Fruit fly (Drosophila melanogaster) whole organism, embryonic: ENCODE data around the gene CG5850.

ENCODE experiments used
- Bgb ChIP-seq: fragments of 200-800 bp; sonication (Bioruptor generic); IDR thresholded peaks from 2 replicates; pipeline ENCODE4 v1.3.6; 2022; ENCODE audit warnings: missing biosample characterization, missing genetic modification characterization; ENCODE audit not compliant: partially characterized antibody
- Blimp-1 ChIP-seq: fragments of 200-800 bp; sonication (Bioruptor generic); optimal IDR thresholded peaks from 3 replicates; lab custom pipeline; 2018; ENCODE audit warnings: missing biosample characterization, missing genetic modification characterization, mild to moderate bottlenecking, moderate library complexity, missing genetic modification reagents
- CG10543 ChIP-seq: fragments of 200-800 bp; sonication (Bioruptor generic); optimal IDR thresholded peaks from 3 replicates; lab custom pipeline; 2017; ENCODE audit warnings: missing biosample characterization, mild to moderate bottlenecking, missing genetic modification characterization, moderate library complexity
- CG11398 ChIP-seq: fragments of 200-800 bp; sonication (Bioruptor generic); optimal IDR thresholded peaks from 2 replicates; lab custom pipeline; 2016; ENCODE audit warnings: missing biosample characterization, missing genetic modification characterization
- CG1233 ChIP-seq: fragments of 200-800 bp; sonication (Bioruptor generic); optimal IDR thresholded peaks from 4 replicates; lab custom pipeline; 2018; ENCODE audit warnings: missing biosample characterization, mild to moderate bottlenecking, missing genetic modification characterization
- CG14441 ChIP-seq: fragments of 200-800 bp; sonication (Bioruptor generic); IDR thresholded peaks from 2 replicates; pipeline ENCODE4 v1.3.6; 2022; ENCODE audit warnings: missing biosample characterization, missing genetic modification characterization
- CG15011 ChIP-seq: fragments of 200-800 bp; sonication (Bioruptor generic); optimal IDR thresholded peaks from 3 replicates; lab custom pipeline; 2018; ENCODE audit warnings: missing biosample characterization, mild to moderate bottlenecking, missing genetic modification characterization
- CG17359 ChIP-seq: fragments of 200-800 bp; sonication (Bioruptor generic); optimal IDR thresholded peaks from 3 replicates; lab custom pipeline; 2018; ENCODE audit warnings: missing biosample characterization, mild to moderate bottlenecking, missing genetic modification characterization, moderate library complexity
- CG18476 ChIP-seq: fragments of 200-800 bp; sonication (Bioruptor generic); optimal IDR thresholded peaks from 2 replicates; lab custom pipeline; 2016; ENCODE audit warnings: missing biosample characterization, mild to moderate bottlenecking, missing genetic modification characterization
- CG32772 ChIP-seq: fragments of 200-800 bp; sonication (Bioruptor generic); IDR thresholded peaks from 2 replicates; pipeline ENCODE4 v1.3.6; 2022; ENCODE audit warnings: missing biosample characterization, missing genetic modification characterization
- CG3726 ChIP-seq: fragments of 200-800 bp; sonication (Bioruptor generic); IDR thresholded peaks from 3 replicates; pipeline ENCODE4, ENCODE4 v1.3.6; 2022; ENCODE audit warnings: missing biosample characterization, missing genetic modification characterization
- CG3995 ChIP-seq: fragments of 200-800 bp; sonication (Bioruptor generic); optimal IDR thresholded peaks from 3 replicates; lab custom pipeline; 2016; ENCODE audit warnings: missing biosample characterization, missing genetic modification characterization
- CG4282 ChIP-seq: fragments of 200-800 bp; sonication (Bioruptor generic); optimal IDR thresholded peaks from 2 replicates; lab custom pipeline; 2016; ENCODE audit warnings: missing biosample characterization, missing genetic modification characterization
- CG43689 ChIP-seq: fragments of 200-800 bp; sonication (Bioruptor generic); IDR thresholded peaks from 2 replicates; pipeline ENCODE4 v1.3.6; 2022; ENCODE audit warnings: missing biosample characterization, missing genetic modification characterization
- CG4730 ChIP-seq: fragments of 200-800 bp; sonication (Bioruptor generic); IDR thresholded peaks from 2 replicates; pipeline ENCODE4 v1.3.6; 2022; ENCODE audit warnings: missing biosample characterization, missing genetic modification characterization
- CG5245 ChIP-seq: fragments of 200-800 bp; sonication (Bioruptor generic); optimal IDR thresholded peaks from 3 replicates; lab custom pipeline; 2016; ENCODE audit warnings: missing biosample characterization, missing genetic modification characterization
- CG9797 ChIP-seq: fragments of 200-800 bp; sonication (Bioruptor generic); optimal IDR thresholded peaks from 3 replicates; lab custom pipeline; 2018; ENCODE audit warnings: missing biosample characterization, mild to moderate bottlenecking, missing genetic modification characterization
- CG9876 ChIP-seq: fragments of 200-800 bp; sonication (Bioruptor generic); optimal IDR thresholded peaks from 2 replicates; lab custom pipeline; 2016; ENCODE audit warnings: missing biosample characterization, missing genetic modification characterization
- Camta ChIP-seq: fragments of 200-800 bp; sonication (Bioruptor generic); optimal IDR thresholded peaks from 2 replicates; lab custom pipeline; 2016; ENCODE audit warnings: missing biosample characterization, missing genetic modification characterization
- Dbx ChIP-seq: fragments of 200-800 bp; sonication (Bioruptor generic); IDR thresholded peaks from 3 replicates; pipeline ENCODE4 v1.3.6; 2022; ENCODE audit warnings: missing biosample characterization, missing genetic modification characterization
- Dfd ChIP-seq, 2 experiments: fragments of >200 bp; optimal IDR thresholded peaks; 2 replicates each; lab custom pipeline; 2017; ENCODE audit warnings: missing biosample characterization in 2 of 2, missing genetic modification characterization in 2 of 2
- Dip2 ChIP-seq: fragments of 200-800 bp; sonication (Bioruptor generic); IDR thresholded peaks from 2 replicates; pipeline ENCODE4 v1.3.6; 2022; ENCODE audit warnings: missing biosample characterization, missing genetic modification characterization
- Dll ChIP-seq: fragments of 200-800 bp; sonication (Bioruptor generic); IDR thresholded peaks from 4 replicates; pipeline ENCODE4 v1.3.6; 2022; ENCODE audit warnings: missing biosample characterization, missing genetic modification characterization; ENCODE audit not compliant: partially characterized antibody
- Doc2 ChIP-seq: fragments of 200-800 bp; sonication (Bioruptor generic); IDR thresholded peaks from 2 replicates; pipeline ENCODE4 v1.3.6; 2022; ENCODE audit warnings: missing biosample characterization, missing genetic modification characterization
- Dref ChIP-seq: fragments of 200-800 bp; sonication (Bioruptor generic); IDR thresholded peaks from 2 replicates; pipeline ENCODE4 v1.3.6; 2022; ENCODE audit warnings: missing biosample characterization, missing genetic modification characterization
- E2f1 ChIP-seq: fragments of 200-800 bp; sonication (Bioruptor generic); IDR thresholded peaks from 2 replicates; pipeline ENCODE4 v1.3.6; 2022; ENCODE audit warnings: missing biosample characterization, missing genetic modification characterization
- Eip74EF ChIP-seq, 2 experiments: fragments of 200-800 bp in 1 of 2; fragments of >200 bp in 1 of 2; sonication (Bioruptor generic) in 1 of 2; optimal IDR thresholded peaks; 2 replicates each; lab custom pipeline; 2017 to 2019; ENCODE audit warnings: missing biosample characterization in 2 of 2, missing genetic modification characterization in 2 of 2, mild to moderate bottlenecking in 1 of 2, moderate library complexity in 1 of 2
- MTF-1 ChIP-seq: fragments of 200-800 bp; sonication (Bioruptor generic); optimal IDR thresholded peaks from 2 replicates; lab custom pipeline; 2018; ENCODE audit warnings: missing biosample characterization, mild to moderate bottlenecking, missing genetic modification characterization, borderline replicate concordance
- Med ChIP-seq: fragments of 200-800 bp; sonication (Bioruptor generic); peaks from one replicate; lab custom pipeline; 2016; ENCODE audit warnings: missing biosample characterization, missing genetic modification characterization, mild to moderate bottlenecking, inconsistent platforms, moderate library complexity
- Myb ChIP-seq: fragments of 200-800 bp; sonication (Bioruptor generic); optimal IDR thresholded peaks from 2 replicates; lab custom pipeline; 2016; ENCODE audit warnings: missing biosample characterization, missing genetic modification characterization
- Rfx ChIP-seq: fragments of 200-800 bp; sonication (Bioruptor generic); IDR thresholded peaks from 2 replicates; pipeline ENCODE4 v1.3.6; 2022; ENCODE audit warnings: missing biosample characterization, missing genetic modification characterization
- Sin3A ChIP-seq: fragments of >200 bp; optimal IDR thresholded peaks from 2 replicates; lab custom pipeline; 2018
- bowl ChIP-seq: fragments of 200-800 bp; sonication (Bioruptor generic); IDR thresholded peaks from 2 replicates; pipeline ENCODE4 v1.3.6; 2022; ENCODE audit warnings: missing biosample characterization, missing genetic modification characterization
- cad ChIP-seq: fragments of >200 bp; optimal IDR thresholded peaks from 2 replicates; lab custom pipeline; 2017; ENCODE audit warnings: missing biosample characterization, missing genetic modification characterization
- ci ChIP-seq: fragments of 200-800 bp; sonication (Bioruptor generic); IDR thresholded peaks from 3 replicates; pipeline ENCODE4 v1.3.6; 2022; ENCODE audit warnings: missing biosample characterization, missing genetic modification characterization
- danr ChIP-seq: fragments of 200-800 bp; sonication (Bioruptor generic); IDR thresholded peaks from 2 replicates; pipeline ENCODE4 v1.3.6; 2022; ENCODE audit warnings: missing biosample characterization, missing genetic modification characterization
- disco-r ChIP-seq: fragments of 200-800 bp; sonication (Bioruptor generic); optimal IDR thresholded peaks from 2 replicates; lab custom pipeline; 2016; ENCODE audit warnings: missing biosample characterization, missing genetic modification characterization
- eyg ChIP-seq: fragments of 200-800 bp; sonication (Bioruptor generic); optimal IDR thresholded peaks from 3 replicates; lab custom pipeline; 2016; ENCODE audit warnings: missing biosample characterization, missing genetic modification characterization
- fd3F ChIP-seq: fragments of 200-800 bp; sonication (Bioruptor generic); optimal IDR thresholded peaks from 2 replicates; lab custom pipeline; 2018; ENCODE audit warnings: missing biosample characterization, mild to moderate bottlenecking, missing genetic modification characterization, moderate library complexity
- gcm ChIP-seq: fragments of 200-800 bp; sonication (Bioruptor generic); optimal IDR thresholded peaks from 2 replicates; lab custom pipeline; 2019; ENCODE audit warnings: missing biosample characterization, mild to moderate bottlenecking, missing genetic modification characterization, moderate library complexity
- h ChIP-seq: fragments of >200 bp; optimal IDR thresholded peaks from 2 replicates; lab custom pipeline; 2017
- lilli ChIP-seq: fragments of 200-800 bp; sonication (Bioruptor generic); optimal IDR thresholded peaks from 3 replicates; lab custom pipeline; 2016; ENCODE audit warnings: missing biosample characterization, missing genetic modification characterization
- onecut ChIP-seq: fragments of 200-800 bp; sonication (Bioruptor generic); IDR thresholded peaks from 2 replicates; pipeline ENCODE4 v1.3.6; 2022; ENCODE audit warnings: missing biosample characterization, missing genetic modification characterization
- otp ChIP-seq: fragments of 200-800 bp; sonication (Bioruptor generic); IDR thresholded peaks from 3 replicates; pipeline ENCODE4, ENCODE4 v1.3.6; 2022; ENCODE audit warnings: missing biosample characterization, missing genetic modification characterization
- pum ChIP-seq: fragments of 200-800 bp; sonication (Bioruptor generic); optimal IDR thresholded peaks from 2 replicates; lab custom pipeline; 2016; ENCODE audit warnings: missing biosample characterization, missing genetic modification characterization
- sens-2 ChIP-seq: fragments of 200-800 bp; sonication (Bioruptor generic); IDR thresholded peaks from 2 replicates; pipeline ENCODE4 v1.3.6; 2022; ENCODE audit warnings: missing biosample characterization, missing genetic modification characterization
- slp2 ChIP-seq: fragments of 200-800 bp; sonication (Bioruptor generic); optimal IDR thresholded peaks from 2 replicates; lab custom pipeline; 2016; ENCODE audit warnings: missing biosample characterization, missing genetic modification characterization
- sna ChIP-seq: fragments of 200-800 bp; sonication (Bioruptor generic); IDR thresholded peaks from 2 replicates; pipeline ENCODE4 v1.3.6; 2022; ENCODE audit warnings: missing biosample characterization, missing genetic modification characterization; ENCODE audit not compliant: partially characterized antibody
- stwl ChIP-seq: fragments of 200-800 bp; sonication (Bioruptor generic); optimal IDR thresholded peaks from 3 replicates; lab custom pipeline; 2018; ENCODE audit warnings: missing biosample characterization, mild to moderate bottlenecking, missing genetic modification characterization, moderate library complexity
- tap ChIP-seq: fragments of 200-800 bp; optimal IDR thresholded peaks from 3 replicates; lab custom pipeline; 2019; ENCODE audit warnings: missing biosample characterization, mild to moderate bottlenecking, missing genetic modification characterization, moderate library complexity
- tgo ChIP-seq: fragments of 200-800 bp; sonication (Bioruptor generic); IDR thresholded peaks from 3 replicates; pipeline ENCODE4 v1.3.6; 2022; ENCODE audit warnings: missing biosample characterization, missing genetic modification characterization
- tup ChIP-seq: fragments of 200-800 bp; sonication (Bioruptor generic); optimal IDR thresholded peaks from 2 replicates; lab custom pipeline; 2016; ENCODE audit warnings: missing biosample characterization, mild to moderate bottlenecking, missing genetic modification characterization, moderate library complexity
- vfl ChIP-seq: fragments of 200-800 bp; sonication (Bioruptor generic); optimal IDR thresholded peaks from 2 replicates; lab custom pipeline; 2016; ENCODE audit warnings: missing biosample characterization, missing genetic modification characterization

CG5850 gene

DNA sequence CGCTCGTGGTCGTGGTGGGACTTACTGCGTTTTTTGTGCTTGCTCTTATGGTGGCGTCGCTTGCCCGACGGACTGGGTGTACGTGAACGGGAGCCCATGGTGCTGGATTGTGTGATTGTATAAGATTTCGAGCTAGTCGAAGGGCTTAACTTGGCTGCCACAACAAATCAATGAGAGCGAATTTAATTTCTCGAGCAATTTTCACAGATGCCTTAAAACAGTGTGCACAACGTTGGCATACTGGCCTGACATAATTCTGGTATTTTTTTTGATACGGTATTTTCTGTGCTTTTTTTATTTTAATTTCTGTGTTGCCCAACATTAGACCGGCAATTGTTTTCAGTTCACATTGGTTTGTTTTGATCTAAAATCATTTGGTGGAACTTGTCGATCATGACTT lies 25.8 kb downstream of the CG5850 start, which contains the start of gene Arglu1 (continued):
- no peak for TF ChIP-seq CG43689 (GFP tag; lab: Robert Waterston, UW)
- peak; percentile 66 for TF ChIP-seq CG9797 (GFP tag; lab: Kevin White, UChicago)
- TF ChIP-seq CG3726 (GFP tag; lab: Robert Waterston, UW): no peak
- TF ChIP-seq Sin3A (lab: Kevin White, UChicago): peak; percentile 18
- no peak for TF ChIP-seq Dfd (GFP tag; optimal IDR thresholded peaks at IDR 0.05; lab: Kevin White, UChicago)
- TF ChIP-seq danr: no peak
- no peak for TF ChIP-seq slp2 (GFP tag; lab: Kevin White, UChicago)
- no peak for TF ChIP-seq CG17359 (tag; lab: Kevin White, UChicago)
- TF ChIP-seq disco-r (GFP tag; lab: Kevin White, UChicago): no peak
- 0 out of 4 replicates have a peak, but pooled peaks have one; percentile 31 for TF ChIP-seq Dll (GFP tag; lab: Robert Waterston, UW)
- TF ChIP-seq CG18476: no peak
- no peak for TF ChIP-seq CG9876
- no peak for TF ChIP-seq h (lab: Kevin White, UChicago)
- peak; percentile 77 for TF ChIP-seq CG32772 (GFP tag; lab: Robert Waterston, UW)
- no peak for TF ChIP-seq otp (GFP tag; lab: Robert Waterston, UW)
- no peak for TF ChIP-seq CG4282 (GFP tag; lab: Kevin White, UChicago)
- TF ChIP-seq CG3995 (GFP tag; lab: Kevin White, UChicago): peak; percentile 1
- 0 out of 2 replicates have a peak, but pooled peaks have one; percentile 34 for TF ChIP-seq Dref
- no peak for TF ChIP-seq bowl
- TF ChIP-seq fd3F: no peak
- TF ChIP-seq stwl (tag; lab: Kevin White, UChicago): peak; percentile 52
- TF ChIP-seq MTF-1 (GFP tag; lab: Kevin White, UChicago): no peak
- peak; percentile 61 for TF ChIP-seq Rfx (GFP tag; lab: Robert Waterston, UW)
- no peak for TF ChIP-seq sna (GFP tag; lab: Robert Waterston, UW)
- TF ChIP-seq Doc2: no peak
- no peak for TF ChIP-seq Camta (GFP tag; lab: Kevin White, UChicago)
- peak; percentile 25 for TF ChIP-seq eyg
- TF ChIP-seq CG4730 (GFP tag; lab: Robert Waterston, UW): no peak
- no peak for TF ChIP-seq pum
- no peak for TF ChIP-seq sens-2 (GFP tag; lab: Robert Waterston, UW)
- no peak for TF ChIP-seq Blimp-1 (GFP tag; lab: Kevin White, UChicago)
- TF ChIP-seq tgo: peak; percentile 28; the same call in 1 of the 3 replicates
- peak; percentile 88 for TF ChIP-seq Med (GFP tag; lab: Kevin White, UChicago)
- TF ChIP-seq vfl (GFP tag; lab: Kevin White, UChicago): no peak
- TF ChIP-seq Dip2 (GFP tag; lab: Robert Waterston, UW): no peak
- no peak for TF ChIP-seq CG11398 (GFP tag; lab: Kevin White, UChicago)
- TF ChIP-seq CG10543: no peak
- no peak for TF ChIP-seq tup (GFP tag; lab: Kevin White, UChicago)
- no peak for TF ChIP-seq E2f1 (GFP tag; lab: Robert Waterston, UW)
- no peak for TF ChIP-seq ci
- TF ChIP-seq tap (tag; lab: Kevin White, UChicago): no peak
- TF ChIP-seq CG14441 (GFP tag; lab: Robert Waterston, UW): no peak
- peak; percentile 57; the same call in 1 of the 3 replicates for TF ChIP-seq Dbx
- TF ChIP-seq Eip74EF (GFP tag; optimal IDR thresholded peaks at IDR 0.05; lab: Kevin White, UChicago): no peak
- peak; percentile 26 for TF ChIP-seq Myb (GFP tag; lab: Kevin White, UChicago)
- TF ChIP-seq CG5245: no peak
- TF ChIP-seq lilli (GFP tag; lab: Kevin White, UChicago): peak; percentile 3
- TF ChIP-seq CG1233 (GFP tag; lab: Kevin White, UChicago): no peak
- TF ChIP-seq onecut (GFP tag; lab: Robert Waterston, UW): no peak
- no peak for TF ChIP-seq cad (GFP tag; lab: Kevin White, UChicago)
- no peak for TF ChIP-seq CG15011 (GFP tag; lab: Kevin White, UChicago)
- no peak for TF ChIP-seq Bgb
- no peak for TF ChIP-seq gcm
